Worm (Caenorhabditis elegans): ENCODE measurements around the gene T05A1.5.

DNA sequence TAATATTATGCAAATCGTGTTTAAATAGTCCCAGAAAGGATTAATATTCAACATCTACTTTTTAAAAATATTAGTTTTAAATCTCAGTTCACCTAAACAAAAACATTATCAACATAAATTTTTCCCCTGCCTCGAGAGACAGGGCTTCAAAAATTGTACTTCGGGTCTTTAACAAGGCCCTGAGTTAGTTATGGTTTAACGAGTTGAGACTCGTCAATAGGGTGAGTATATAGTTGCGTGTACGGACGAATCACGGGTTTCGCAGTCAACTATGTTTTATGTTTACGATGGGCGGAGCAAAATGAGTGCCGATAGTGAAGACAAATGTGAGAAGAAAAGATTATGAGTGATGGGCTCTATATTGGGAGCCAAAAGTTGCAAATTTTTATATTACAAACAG, 34.4 kb upstream of the T05A1.5 start:
- TF ChIP-seq lsy-27 (tag; optimal IDR thresholded peaks at IDR 0.05; ENCODE audit: borderline replicate concordance, insufficient read depth): no peak
- peak; percentile 87 for TF ChIP-seq snpc-4 (GFP tag; optimal IDR thresholded peaks at IDR 0.05)
- TF ChIP-seq snpc-4 (tag; optimal IDR thresholded peaks at IDR 0.05): peak in 3 of 4 experiments; percentile 93 to 97 (median 96)
- no peak for TF ChIP-seq attf-5 (GFP tag; optimal IDR thresholded peaks at IDR 0.05)
- no peak for TF ChIP-seq Y79H2A.3 (GFP tag; conservative IDR thresholded peaks at IDR 0.05)
- no peak for TF ChIP-seq ZK185.1 (tag; optimal IDR thresholded peaks at IDR 0.05; ENCODE audit: poor library complexity, severe bottlenecking)
- TF ChIP-seq ztf-22 (GFP tag; optimal IDR thresholded peaks at IDR 0.05): no peak
- no peak for TF ChIP-seq ceh-27 (GFP tag; optimal IDR thresholded peaks at IDR 0.05)
- TF ChIP-seq attf-6 (GFP tag; IDR thresholded peaks at IDR 0.05): no peak
- no peak for TF ChIP-seq B0035.1 (tag; optimal IDR thresholded peaks at IDR 0.05)
